Fruit fly (Drosophila melanogaster) whole organism, embryonic: ENCODE measurements around the gene CG15803.

Source experiments
- Antp ChIP-seq: fragments of 200-800 bp; sonication (Bioruptor generic); optimal IDR thresholded peaks from 3 replicates; lab custom pipeline; 2016; ENCODE audit warnings: missing biosample characterization, missing genetic modification characterization
- B-H2 ChIP-seq: fragments of 200-800 bp; sonication (Bioruptor generic); optimal IDR thresholded peaks from 2 replicates; lab custom pipeline; 2018; ENCODE audit warnings: missing biosample characterization, mild to moderate bottlenecking, missing genetic modification characterization
- BtbVII ChIP-seq: fragments of 200-800 bp; sonication (Bioruptor generic); optimal IDR thresholded peaks from 3 replicates; lab custom pipeline; 2017; ENCODE audit warnings: missing biosample characterization, mild to moderate bottlenecking, missing genetic modification characterization
- CG10565 ChIP-seq: fragments of 200-800 bp; sonication (Bioruptor generic); optimal IDR thresholded peaks from 3 replicates; lab custom pipeline; 2016; ENCODE audit warnings: missing biosample characterization, mild to moderate bottlenecking, missing genetic modification characterization
- CG12071 ChIP-seq: fragments of 200-800 bp; sonication (Bioruptor generic); optimal IDR thresholded peaks from 3 replicates; lab custom pipeline; 2018; ENCODE audit warnings: missing biosample characterization, mild to moderate bottlenecking, missing genetic modification characterization
- CG1233 ChIP-seq: fragments of 200-800 bp; sonication (Bioruptor generic); optimal IDR thresholded peaks from 4 replicates; lab custom pipeline; 2018; ENCODE audit warnings: missing biosample characterization, mild to moderate bottlenecking, missing genetic modification characterization
- CG12659 ChIP-seq: fragments of 200-800 bp; sonication (Bioruptor generic); optimal IDR thresholded peaks from 3 replicates; lab custom pipeline; 2017; ENCODE audit warnings: mild to moderate bottlenecking, missing biosample characterization, missing genetic modification reagents, missing genetic modification characterization
- CG15073 ChIP-seq: fragments of 200-800 bp; sonication (Bioruptor generic); optimal IDR thresholded peaks from 2 replicates; lab custom pipeline; 2016; ENCODE audit warnings: missing biosample characterization, missing genetic modification characterization
- CG15514 ChIP-seq: fragments of 200-800 bp; sonication (Bioruptor generic); optimal IDR thresholded peaks from 3 replicates; lab custom pipeline; 2017; ENCODE audit warnings: missing biosample characterization, missing genetic modification characterization, mild to moderate bottlenecking, moderate library complexity, missing genetic modification reagents
- CG18619 ChIP-seq: fragments of 200-800 bp; sonication (Bioruptor generic); optimal IDR thresholded peaks from 3 replicates; lab custom pipeline; 2017; ENCODE audit warnings: missing biosample characterization, mild to moderate bottlenecking, missing genetic modification characterization
- CG2678 ChIP-seq: fragments of 200-800 bp; sonication (Bioruptor generic); optimal IDR thresholded peaks from 3 replicates; lab custom pipeline; 2019; ENCODE audit warnings: missing biosample characterization, mild to moderate bottlenecking, missing genetic modification characterization, moderate library complexity
- CG6683 ChIP-seq: fragments of 200-800 bp; sonication (Bioruptor generic); optimal IDR thresholded peaks from 2 replicates; lab custom pipeline; 2017; ENCODE audit warnings: missing biosample characterization, mild to moderate bottlenecking, missing genetic modification characterization, missing genetic modification reagents
- CG6765 ChIP-seq: fragments of 200-800 bp; sonication (Bioruptor generic); optimal IDR thresholded peaks from 3 replicates; lab custom pipeline; 2017; ENCODE audit warnings: missing biosample characterization, mild to moderate bottlenecking, missing genetic modification characterization
- CG7839 ChIP-seq: fragments of 200-800 bp; sonication (Bioruptor generic); optimal IDR thresholded peaks from 3 replicates; lab custom pipeline; 2018; ENCODE audit warnings: missing biosample characterization, mild to moderate bottlenecking, missing genetic modification characterization, moderate library complexity
- CG8290 ChIP-seq, 3 experiments: fragments of 200-800 bp; sonication (Bioruptor generic); optimal IDR thresholded peaks; 2 replicates each; lab custom pipeline; 2016 to 2019; ENCODE audit warnings: missing biosample characterization in 3 of 3, missing genetic modification characterization in 3 of 3, mild to moderate bottlenecking in 2 of 3, moderate library complexity in 1 of 3
- CG9727 ChIP-seq: fragments of 200-800 bp; sonication (Bioruptor generic); optimal IDR thresholded peaks from 3 replicates; lab custom pipeline; 2017; ENCODE audit warnings: missing biosample characterization, mild to moderate bottlenecking, missing genetic modification characterization
- CrebB ChIP-seq: fragments of 200-800 bp; sonication (Bioruptor generic); optimal IDR thresholded peaks from 3 replicates; lab custom pipeline; 2018; ENCODE audit warnings: missing biosample characterization, mild to moderate bottlenecking, missing genetic modification characterization
- Deaf1 ChIP-seq: fragments of 200-800 bp; optimal IDR thresholded peaks from 3 replicates; lab custom pipeline; 2019; ENCODE audit warnings: missing biosample characterization, mild to moderate bottlenecking, missing genetic modification characterization, moderate library complexity
- Dek ChIP-seq: fragments of 200-800 bp; sonication (Bioruptor generic); optimal IDR thresholded peaks from 3 replicates; lab custom pipeline; 2019; ENCODE audit warnings: missing biosample characterization, mild to moderate bottlenecking, missing genetic modification characterization, moderate library complexity
- Fer1 ChIP-seq: fragments of 200-800 bp; sonication (Bioruptor generic); optimal IDR thresholded peaks from 2 replicates; lab custom pipeline; 2017; ENCODE audit warnings: missing biosample characterization, mild to moderate bottlenecking, missing genetic modification characterization
- Fer3 ChIP-seq: fragments of 200-800 bp; sonication (Bioruptor generic); optimal IDR thresholded peaks from 2 replicates; lab custom pipeline; 2018; ENCODE audit warnings: missing biosample characterization, mild to moderate bottlenecking, missing genetic modification characterization, moderate library complexity
- GATAe ChIP-seq: fragments of 200-800 bp; sonication (Bioruptor generic); conservative IDR thresholded peaks from 2 replicates; pipeline ENCODE4 v1.3.6; 2022; ENCODE audit warnings: missing biosample characterization, missing genetic modification characterization
- Hmr ChIP-seq: fragments of 200-800 bp; sonication (Bioruptor generic); optimal IDR thresholded peaks from 3 replicates; lab custom pipeline; 2017; ENCODE audit warnings: mild to moderate bottlenecking, missing biosample characterization, missing genetic modification reagents, missing genetic modification characterization
- Hr51 ChIP-seq, 2 experiments: fragments of 200-800 bp; sonication (Bioruptor generic); optimal IDR thresholded peaks; 2 replicates in 1 of 2; 3 replicates in 1 of 2; lab custom pipeline; 2016 to 2018; ENCODE audit warnings: missing biosample characterization in 2 of 2, missing genetic modification characterization in 2 of 2, mild to moderate bottlenecking in 1 of 2, moderate library complexity in 1 of 2
- MTF-1 ChIP-seq: fragments of 200-800 bp; sonication (Bioruptor generic); optimal IDR thresholded peaks from 2 replicates; lab custom pipeline; 2018; ENCODE audit warnings: missing biosample characterization, mild to moderate bottlenecking, missing genetic modification characterization, borderline replicate concordance
- Ptx1 ChIP-seq: fragments of 200-800 bp; sonication (Bioruptor generic); IDR thresholded peaks from 2 replicates; pipeline ENCODE4 v1.3.6; 2022; ENCODE audit warnings: missing biosample characterization, missing genetic modification characterization
- Rfx ChIP-seq: fragments of 200-800 bp; sonication (Bioruptor generic); IDR thresholded peaks from 2 replicates; pipeline ENCODE4 v1.3.6; 2022; ENCODE audit warnings: missing biosample characterization, missing genetic modification characterization
- Usf ChIP-seq: fragments of 200-800 bp; sonication (Bioruptor generic); optimal IDR thresholded peaks from 2 replicates; lab custom pipeline; 2017; ENCODE audit warnings: missing genotype, missing biosample characterization, missing genetic modification characterization
- cas ChIP-seq: fragments of 200-800 bp; sonication (Bioruptor generic); IDR thresholded peaks from 2 replicates; pipeline ENCODE4 v1.3.6; 2022; ENCODE audit warnings: missing biosample characterization, missing genetic modification characterization
- chinmo ChIP-seq: fragments of 200-800 bp; sonication (Bioruptor generic); IDR thresholded peaks from 4 replicates; pipeline ENCODE4 v1.3.6; 2022; ENCODE audit warnings: missing biosample characterization, missing genetic modification characterization; ENCODE audit not compliant: partially characterized antibody
- fd3F ChIP-seq: fragments of 200-800 bp; sonication (Bioruptor generic); optimal IDR thresholded peaks from 2 replicates; lab custom pipeline; 2018; ENCODE audit warnings: missing biosample characterization, mild to moderate bottlenecking, missing genetic modification characterization, moderate library complexity
- gt ChIP-seq: fragments of 200-800 bp; sonication (Bioruptor generic); IDR thresholded peaks from 2 replicates; pipeline ENCODE4 v1.3.6; 2022; ENCODE audit warnings: missing biosample characterization, missing genetic modification characterization
- lab ChIP-seq: fragments of 200-800 bp; sonication (Bioruptor generic); optimal IDR thresholded peaks from 3 replicates; lab custom pipeline; 2017; ENCODE audit warnings: missing biosample characterization, missing genetic modification characterization, mild to moderate bottlenecking, moderate library complexity, missing genetic modification reagents
- mirr ChIP-seq: fragments of 200-800 bp; sonication (Bioruptor generic); optimal IDR thresholded peaks from 3 replicates; lab custom pipeline; 2018; ENCODE audit warnings: missing biosample characterization, mild to moderate bottlenecking, missing genetic modification characterization
- pan ChIP-seq, 4 experiments: fragments of >200 bp in 3 of 4; fragments of 200-800 bp in 1 of 4; sonication (Bioruptor generic) in 1 of 4; optimal IDR thresholded peaks in 3 of 4; IDR thresholded peaks in 1 of 4; 2 replicates each; pipeline versions ENCODE4 v1.3.6 to Lab custom; 2017 to 2022; ENCODE audit warnings: missing biosample characterization in 2 of 4, missing genetic modification characterization in 2 of 4, mixed read lengths in 1 of 4
- pho ChIP-seq: fragments of 200-800 bp; sonication (Bioruptor generic); optimal IDR thresholded peaks from 2 replicates; lab custom pipeline; 2016; ENCODE audit warnings: missing biosample characterization, missing genetic modification characterization
- schlank ChIP-seq: fragments of 200-800 bp; sonication (Bioruptor generic); optimal IDR thresholded peaks from 2 replicates; lab custom pipeline; 2018; ENCODE audit warnings: missing biosample characterization, mild to moderate bottlenecking, missing genetic modification characterization
- sens ChIP-seq: fragments of 200-800 bp; sonication (Bioruptor generic); peaks from one replicate; lab custom pipeline; 2016; ENCODE audit warnings: missing biosample characterization, missing genetic modification characterization
- sens-2 ChIP-seq: fragments of 200-800 bp; sonication (Bioruptor generic); IDR thresholded peaks from 2 replicates; pipeline ENCODE4 v1.3.6; 2022; ENCODE audit warnings: missing biosample characterization, missing genetic modification characterization

Gene CG15803

DNA sequence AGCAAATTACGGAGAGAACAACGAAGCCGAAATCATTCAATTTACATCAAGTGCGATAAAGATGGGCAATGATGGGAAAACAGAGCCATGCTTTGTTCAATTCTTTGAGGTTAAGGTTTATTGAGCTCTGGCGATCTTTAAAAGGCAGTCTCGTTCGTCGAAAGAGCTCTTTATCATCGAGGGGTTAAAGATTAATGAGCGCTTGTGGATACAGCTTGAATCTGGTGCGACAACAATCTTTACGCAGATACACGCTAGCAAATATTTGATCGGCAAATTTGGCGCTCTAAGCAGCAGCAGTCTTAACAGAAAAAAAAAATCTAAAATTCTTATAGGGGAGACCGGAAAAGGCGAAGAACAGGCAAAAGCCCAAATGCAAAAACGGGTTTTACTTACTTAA is 64.4 kb downstream of the CG15803 start (continued):
- TF ChIP-seq CG10565 (GFP tag; lab: Kevin White, UChicago) (no peak), sens (GFP tag; lab: Kevin White, UChicago) (peak; percentile 48), BtbVII (GFP tag; lab: Kevin White, UChicago) (peak; percentile 57), Hmr (GFP tag; lab: Kevin White, UChicago) (peak; percentile 74), pho (GFP tag; lab: Kevin White, UChicago) (peak; percentile 14), CG1233 (GFP tag; lab: Kevin White, UChicago) (peak; percentile 22), CG2678 (tag; lab: Kevin White, UChicago) (peak; percentile 29), CG6765 (peak; percentile 53), CG18619 (GFP tag; lab: Kevin White, UChicago) (peak; percentile 8), cas (GFP tag; lab: Robert Waterston, UW) (no peak), CG6683 (GFP tag; lab: Kevin White, UChicago) (peak; percentile 4), mirr (GFP tag; lab: Kevin White, UChicago) (peak; percentile 8), Dek (tag; lab: Kevin White, UChicago) (peak; percentile 20), CG15514 (GFP tag; lab: Kevin White, UChicago) (peak; percentile 51), schlank (tag; lab: Kevin White, UChicago) (peak; percentile 68), CG15073 (GFP tag; lab: Kevin White, UChicago) (no peak), Rfx (GFP tag; lab: Robert Waterston, UW) (peak; percentile 30; the same call in 1 of the 2 replicates), CrebB (tag; lab: Kevin White, UChicago) (peak; percentile 17), Deaf1 (tag; lab: Kevin White, UChicago) (no peak), Fer1 (GFP tag; lab: Kevin White, UChicago) (peak; percentile 51), B-H2 (peak; percentile 53), CG12659 (peak; percentile 13), Ptx1 (no peak), CG12071 (peak; percentile 10), CG8290 (GFP tag; optimal IDR thresholded peaks at IDR 0.05; lab: Kevin White, UChicago) (no peak), CG8290 (tag; optimal IDR thresholded peaks at IDR 0.05; lab: Kevin White, UChicago) (peak in 1 of 2 experiments; percentile 46), MTF-1 (GFP tag; lab: Kevin White, UChicago) (no peak), GATAe (GFP tag; lab: Robert Waterston, UW) (no peak), pan (optimal IDR thresholded peaks at IDR 0.05; lab: Kevin White, UChicago) (no peak), pan (GFP tag; optimal IDR thresholded peaks at IDR 0.05 in 1 of 2, IDR thresholded peaks at IDR 0.05 in 1 of 2) (peak in 1 of 2 experiments; percentile 7), chinmo (GFP tag; lab: Robert Waterston, UW) (0 out of 4 replicates have a peak, but pooled peaks have one; percentile 35), CG7839 (peak; percentile 1), gt (GFP tag; lab: Robert Waterston, UW) (no peak), Antp (GFP tag; lab: Kevin White, UChicago) (no peak), lab (GFP tag; lab: Kevin White, UChicago) (peak; percentile 76), CG9727 (peak; percentile 14), sens-2 (GFP tag; lab: Robert Waterston, UW) (no peak), Fer3 (tag; lab: Kevin White, UChicago) (peak; percentile 37), Usf (no peak), Hr51 (GFP tag; optimal IDR thresholded peaks at IDR 0.05; lab: Kevin White, UChicago) (peak in 1 of 2 experiments; percentile 27), fd3F (GFP tag; lab: Kevin White, UChicago) (peak; percentile 36)
